Fruit fly (Drosophila melanogaster): ENCODE data around the gene CG7992.

CG7992 gene

DNA sequence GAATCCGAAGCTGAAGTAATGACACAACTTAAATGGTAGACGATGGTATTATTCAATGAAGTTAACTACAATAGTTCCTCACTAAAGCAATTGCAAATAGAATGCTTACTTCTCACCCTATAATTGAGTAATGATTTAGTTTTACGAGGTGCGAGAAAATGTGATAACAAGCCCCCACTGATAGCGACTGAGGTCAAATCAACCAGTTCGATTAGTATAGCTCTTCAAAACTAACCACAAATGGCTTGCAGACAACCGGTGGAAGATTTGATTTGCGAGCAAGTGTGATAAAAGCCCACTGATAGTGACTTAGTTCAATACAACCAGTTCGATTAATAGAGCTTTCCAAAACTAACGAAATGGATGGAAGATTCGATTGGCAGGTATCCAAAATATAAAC lies 7.7 kb downstream of the CG7992 start:
- no peak for TF ChIP-seq noc (tag; optimal IDR thresholded peaks at IDR 0.05)

DNA sequence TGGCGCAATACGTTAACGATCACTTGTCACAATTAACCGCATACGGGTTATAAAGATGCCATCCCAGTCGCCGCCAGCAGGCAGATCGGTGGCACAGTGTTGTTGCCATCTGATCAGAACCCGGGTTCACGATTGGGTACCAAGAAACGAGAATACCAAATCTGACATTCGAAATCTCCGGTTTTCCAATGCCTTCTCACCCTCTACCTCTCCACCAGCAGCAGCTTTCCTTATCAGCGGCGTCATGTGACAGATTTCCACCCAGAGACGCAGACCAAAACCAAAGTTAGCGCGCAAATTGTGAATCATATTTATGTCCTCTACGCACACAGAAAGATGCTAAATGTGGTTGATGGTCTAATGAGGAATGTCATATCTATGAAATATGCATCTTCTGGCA lies 8.4 kb downstream of the CG7992 start:
- no peak for TF ChIP-seq noc (tag; optimal IDR thresholded peaks at IDR 0.05)

dm6 chrX:19229855-19230433 lies 17.1 kb downstream of the CG7992 start:
- TF ChIP-seq noc (tag; optimal IDR thresholded peaks at IDR 0.05), result no peak

dm6 chrX:19225304-19225640 lies 21.8 kb downstream of the CG7992 start:
- TF ChIP-seq noc (tag; optimal IDR thresholded peaks at IDR 0.05), result no peak

- no peak for TF ChIP-seq noc (tag; optimal IDR thresholded peaks at IDR 0.05)
Observed at dm6 chrX:19224580-19225303, 22.3 kb downstream of the CG7992 start.

DNA sequence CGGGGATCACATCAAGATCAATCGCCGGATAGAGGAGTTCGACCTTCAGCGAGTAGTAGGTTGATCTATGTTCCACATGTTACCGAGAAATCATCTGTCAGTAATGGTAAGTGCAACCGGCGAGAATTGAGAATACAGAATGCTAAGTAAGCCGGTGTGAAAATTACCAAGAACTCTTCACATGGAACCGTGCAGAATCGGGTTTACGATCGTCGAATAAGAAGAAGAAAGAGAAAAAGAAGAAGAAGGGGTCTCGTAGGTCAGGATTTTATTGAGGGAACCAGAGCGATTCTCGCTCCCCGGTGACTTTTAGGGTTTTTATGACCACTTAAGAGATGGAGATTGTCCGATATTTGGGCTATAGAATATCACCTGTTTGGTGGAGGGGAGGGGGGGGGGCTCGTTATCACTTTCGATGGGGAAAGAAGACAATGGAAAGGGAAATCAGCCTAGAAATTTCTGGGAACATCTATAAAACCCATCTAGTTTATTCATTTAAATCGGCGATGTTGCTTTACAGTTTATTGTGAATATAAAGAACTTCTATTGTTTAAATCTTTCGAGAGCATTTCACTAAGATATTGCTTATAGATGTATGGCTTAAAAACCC lies 26.0 kb downstream of the CG7992 start:
- no peak for TF ChIP-seq noc (tag; optimal IDR thresholded peaks at IDR 0.05)

dm6 chrX:19220415-19220814 lies 26.6 kb downstream of the CG7992 start, which contains the start of gene CG7884:
CG7884 (plus strand) TSS chrX:19220622.
- no peak for TF ChIP-seq noc (tag; optimal IDR thresholded peaks at IDR 0.05)

DNA sequence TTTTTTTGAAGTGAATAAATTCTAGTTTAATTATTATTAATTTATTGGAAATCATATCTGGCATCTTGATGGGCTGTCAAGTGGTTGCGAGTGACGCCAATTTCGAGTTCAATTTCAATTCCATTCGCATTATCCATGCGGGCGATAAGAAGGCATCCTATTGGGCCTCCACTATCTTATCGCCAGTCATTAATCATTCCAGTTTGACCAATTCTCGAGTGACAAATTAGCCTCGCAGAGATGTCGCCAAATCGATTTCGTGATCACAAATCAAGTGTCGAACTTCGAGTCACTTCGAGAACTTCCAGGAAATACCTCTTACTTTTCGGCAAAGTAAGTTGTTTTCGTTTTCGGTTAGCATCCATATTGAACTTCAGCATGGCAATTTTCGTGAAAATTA lies 30.4 kb downstream of the CG7992 start:
- TF ChIP-seq noc (tag; optimal IDR thresholded peaks at IDR 0.05), result peak; percentile 70

DNA sequence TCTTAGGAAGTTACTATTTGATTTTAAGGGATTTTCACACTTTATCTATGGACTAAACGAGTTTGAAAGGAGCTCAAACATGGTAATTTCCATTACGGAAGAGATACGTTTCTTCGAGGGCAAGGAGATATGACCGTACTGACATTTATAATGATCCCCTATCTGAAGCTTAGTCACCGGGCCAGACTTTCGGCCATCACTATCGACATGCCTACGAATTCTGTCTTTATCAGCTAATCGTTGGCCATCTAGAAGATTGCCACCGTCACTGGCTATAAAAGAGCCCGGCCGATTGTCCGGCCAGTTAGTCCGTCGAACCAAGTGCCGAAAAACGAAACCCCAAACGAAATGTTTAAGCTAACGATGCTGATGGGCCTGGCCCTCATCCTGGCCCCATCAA lies 31.8 kb downstream of the CG7992 start, which contains the start of gene Muc18B:
Gene Muc18B, plus strand, starts transcription at position 301 of the 400 bp plus-strand sequence.
- TF ChIP-seq noc (tag; optimal IDR thresholded peaks at IDR 0.05), result no peak

dm6 chrX:19212954-19213353 lies 34.1 kb downstream of the CG7992 start, which contains the start of gene Mur18B:
Mur18B (plus strand) TSS chrX:19213254.
- no peak for TF ChIP-seq noc (tag; optimal IDR thresholded peaks at IDR 0.05)

dm6 chrX:19211982-19212381 lies 35.1 kb downstream of the CG7992 start, which contains the start of gene CG14195:
CG14195 (minus strand) TSS chrX:19212082.
- no peak for TF ChIP-seq noc (tag; optimal IDR thresholded peaks at IDR 0.05)

dm6 chrX:19208014-19208413 lies 39.0 kb downstream of the CG7992 start, which contains the start of gene Ulp1:
Ulp1 (minus strand) TSS chrX:19208187.
- TF ChIP-seq noc (tag; optimal IDR thresholded peaks at IDR 0.05), result no peak

- TF ChIP-seq noc (tag; optimal IDR thresholded peaks at IDR 0.05), result no peak
Observed at dm6 chrX:19201630-19202029, 45.4 kb downstream of the CG7992 start, which contains the start of gene CG7990. CG7990 (minus strand) TSS chrX:19201979.

Measured in whole organism, larva.